Fruit fly (Drosophila melanogaster): ENCODE measurements around the gene stai.

The stai gene

dm6 chr2L:6092300-6092699 lies 7.9 kb upstream of the stai start:
- TF ChIP-seq noc (tag; optimal IDR thresholded peaks at IDR 0.05) = no peak

- peak; percentile 56 for TF ChIP-seq noc (tag; optimal IDR thresholded peaks at IDR 0.05)
These were observed 1.5 kb upstream of the stai start, which contains the start of gene CG9175 for dm6 chr2L:6098479-6099269. CG9175 (minus strand) TSS chr2L:6098966.

DNA sequence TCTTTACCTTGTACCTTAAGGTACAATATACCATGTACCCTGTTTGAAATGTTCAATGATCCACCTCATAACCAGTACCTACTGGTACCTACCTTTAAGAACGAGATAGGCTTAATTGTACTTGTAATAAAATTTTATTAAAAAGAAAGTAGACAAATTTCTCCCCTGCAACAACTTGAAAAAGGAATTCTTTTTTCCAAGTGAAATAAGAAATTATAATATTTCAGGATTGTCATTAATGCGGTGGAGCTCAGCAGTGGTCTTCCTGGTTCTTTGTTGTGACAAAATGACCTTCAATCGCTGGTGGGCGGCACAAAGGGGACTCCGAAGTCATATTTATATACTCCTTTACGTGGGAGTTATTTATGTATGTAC lies 920 bp upstream of the stai start:
- no peak for TF ChIP-seq noc (tag; optimal IDR thresholded peaks at IDR 0.05)

DNA sequence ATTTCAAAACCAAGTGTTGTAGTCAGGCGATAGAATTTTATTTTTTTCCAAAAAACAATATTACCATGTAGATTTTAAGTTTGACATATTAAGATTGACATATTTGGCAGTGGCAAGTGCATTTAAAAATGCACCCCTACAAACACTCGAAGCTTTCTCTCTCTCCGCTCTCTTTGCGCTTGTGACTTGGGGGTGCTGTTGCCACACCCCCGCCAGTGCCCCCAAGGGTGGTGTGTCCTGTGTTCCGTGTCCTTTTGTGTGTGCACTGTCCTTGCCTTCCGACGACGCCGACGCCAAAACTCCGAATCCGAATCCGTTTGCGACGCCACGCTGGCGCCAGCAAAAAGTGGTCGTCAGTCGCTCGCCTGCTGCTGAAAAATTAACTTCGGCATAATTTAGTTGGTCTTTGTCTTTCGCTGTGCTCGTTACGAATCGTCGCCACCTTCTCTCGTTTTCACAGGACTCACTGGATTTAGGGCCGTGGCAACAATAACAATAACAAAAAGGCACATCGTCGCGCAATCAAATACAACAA lies 9.2 kb downstream of the stai start:
- TF ChIP-seq noc (tag; optimal IDR thresholded peaks at IDR 0.05) = no peak

dm6 chr2L:6110781-6111180 lies 10.6 kb downstream of the stai start:
- TF ChIP-seq noc (tag; optimal IDR thresholded peaks at IDR 0.05) = no peak

- no peak for TF ChIP-seq noc (tag; optimal IDR thresholded peaks at IDR 0.05)
These were observed 18.0 kb downstream of the stai start, which contains the start of gene CG31642 for dm6 chr2L:6118212-6118611. CG31642 (plus strand) TSS chr2L:6118512.

dm6 chr2L:6124815-6125214 lies 24.6 kb downstream of the stai start, which contains the start of gene Arpc4:
Arpc4 (plus strand) TSS chr2L:6125132.
- no peak for TF ChIP-seq noc (tag; optimal IDR thresholded peaks at IDR 0.05)

DNA sequence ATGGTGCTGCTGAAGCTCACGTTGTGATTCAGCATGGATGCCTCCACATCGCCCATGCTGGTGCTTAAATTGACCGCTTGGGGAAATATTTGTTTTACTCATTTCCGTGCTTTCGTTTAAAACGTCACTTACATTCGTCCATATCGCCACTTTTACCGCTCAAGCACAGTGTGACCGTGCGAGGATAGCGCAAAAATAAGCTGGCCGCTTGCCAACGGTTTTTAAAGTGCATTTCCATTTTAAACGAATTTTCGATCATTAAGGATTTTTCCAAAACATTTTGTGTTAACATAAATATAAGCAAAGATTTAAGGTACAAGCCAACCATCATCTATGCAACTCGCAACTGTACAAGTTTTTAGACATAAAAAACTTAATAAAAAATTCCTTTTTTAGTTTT lies 27.3 kb downstream of the stai start, which contains the start of gene WDR79:
Gene WDR79, minus strand, starts transcription at position 298 of the 400 bp plus-strand sequence.
- no peak for TF ChIP-seq noc (tag; optimal IDR thresholded peaks at IDR 0.05)

dm6 chr2L:6130522-6131073 lies 30.4 kb downstream of the stai start, which contains the start of the genes B9d2, tctn and CG9222:
B9d2 (minus strand) TSS chr2L:6130651.
tctn (minus strand) TSS chr2L:6130651.
CG9222 (plus strand) TSS chr2L:6131023.
- TF ChIP-seq noc (tag; optimal IDR thresholded peaks at IDR 0.05) = no peak

- TF ChIP-seq noc (tag; optimal IDR thresholded peaks at IDR 0.05) = no peak
These were observed 38.9 kb downstream of the stai start, which contains the start of gene CG13991 for dm6 chr2L:6139082-6139481. CG13991 (plus strand) TSS chr2L:6139382.

- no peak for TF ChIP-seq noc (tag; optimal IDR thresholded peaks at IDR 0.05)
These were observed 51.5 kb downstream of the stai start, which contains the start of gene Muc26B for dm6 chr2L:6151669-6152068. Muc26B (plus strand) TSS chr2L:6151969.

dm6 chr2L:6155041-6155440 lies 54.9 kb downstream of the stai start, which contains the start of gene CG31639:
CG31639 (minus strand) TSS chr2L:6155141.
- TF ChIP-seq noc (tag; optimal IDR thresholded peaks at IDR 0.05) = no peak

dm6 chr2L:6160100-6160499 lies 59.9 kb downstream of the stai start, which contains the start of gene CG13989:
CG13989 (plus strand) TSS chr2L:6160400.
- no peak for TF ChIP-seq noc (tag; optimal IDR thresholded peaks at IDR 0.05)

- TF ChIP-seq noc (tag; optimal IDR thresholded peaks at IDR 0.05) = no peak
These were observed 65.5 kb downstream of the stai start for dm6 chr2L:6165686-6166085.

- no peak for TF ChIP-seq noc (tag; optimal IDR thresholded peaks at IDR 0.05)
These were observed 68.9 kb downstream of the stai start for dm6 chr2L:6169119-6169518.

dm6 chr2L:6171166-6171565 lies 71.0 kb downstream of the stai start:
- TF ChIP-seq noc (tag; optimal IDR thresholded peaks at IDR 0.05) = no peak

Data from whole organism, larva.